Fruit fly (Drosophila melanogaster): ENCODE measurements around the gene Msp300.

Gene Msp300

dm6 chr2L:5254105-5254711 lies 153.5 kb downstream of the Msp300 start:
- TF ChIP-seq D (optimal IDR thresholded peaks at IDR 0.05) (no peak), D (GFP tag; optimal IDR thresholded peaks at IDR 0.05) (peak; percentile 6), p53 (GFP tag; optimal IDR thresholded peaks at IDR 0.05) (no peak), CG4730 (GFP tag; IDR thresholded peaks at IDR 0.05) (no peak), corto (GFP tag; optimal IDR thresholded peaks at IDR 0.05) (peak; percentile 82), Mad (GFP tag; optimal IDR thresholded peaks at IDR 0.05) (no peak), zfh1 (GFP tag; IDR thresholded peaks at IDR 0.05) (0 out of 3 replicates have a peak, but pooled peaks have one; percentile 41), schlank (tag; optimal IDR thresholded peaks at IDR 0.05) (no peak), CG6254 (GFP tag; optimal IDR thresholded peaks at IDR 0.05) (no peak), oc (tag; optimal IDR thresholded peaks at IDR 0.05) (no peak), CG1529 (GFP tag; optimal IDR thresholded peaks at IDR 0.05) (no peak), CG10366 (GFP tag; IDR thresholded peaks at IDR 0.05) (no peak), Drgx (GFP tag; IDR thresholded peaks at IDR 0.05) (peak; percentile 72), Neu2 (GFP tag; optimal IDR thresholded peaks at IDR 0.05; ENCODE audit: borderline replicate concordance) (no peak), CG30431 (GFP tag; optimal IDR thresholded peaks at IDR 0.05) (peak; percentile 8), lbe (GFP tag; optimal IDR thresholded peaks at IDR 0.05) (peak; percentile 85), C15 (GFP tag; IDR thresholded peaks at IDR 0.05) (no peak), bsh (GFP tag; optimal IDR thresholded peaks at IDR 0.05) (peak; percentile 57 to 79), fru (optimal IDR thresholded peaks at IDR 0.05) (no peak), CG31388 (GFP tag; optimal IDR thresholded peaks at IDR 0.05) (no peak), dmrt99B (tag; optimal IDR thresholded peaks at IDR 0.05) (peak; percentile 13), CG4360 (GFP tag; IDR thresholded peaks at IDR 0.05) (no peak), zen2 (GFP tag; IDR thresholded peaks at IDR 0.05; ENCODE audit: partially characterized antibody) (no peak), CG8359 (GFP tag; optimal IDR thresholded peaks at IDR 0.05; ENCODE audit: borderline replicate concordance) (peak; percentile 8), zfh2 (GFP tag; optimal IDR thresholded peaks at IDR 0.05) (no peak), CG14710 (tag; optimal IDR thresholded peaks at IDR 0.05) (peak; percentile 15), CG4328 (GFP tag; optimal IDR thresholded peaks at IDR 0.05) (no peak), vfl (GFP tag; optimal IDR thresholded peaks at IDR 0.05) (no peak), lilli (GFP tag; optimal IDR thresholded peaks at IDR 0.05) (no peak), vvl (GFP tag; IDR thresholded peaks at IDR 0.05) (0 out of 2 replicates have a peak, but pooled peaks have one; percentile 8), Ravus (GFP tag; IDR thresholded peaks at IDR 0.05) (no peak), GATAe (GFP tag; conservative IDR thresholded peaks at IDR 0.05) (no peak), fd96Cb (tag; optimal IDR thresholded peaks at IDR 0.05) (peak; percentile 10), CG11695 (GFP tag; IDR thresholded peaks at IDR 0.05) (no peak), BtbVII (GFP tag; optimal IDR thresholded peaks at IDR 0.05) (no peak), Sox102F (GFP tag; optimal IDR thresholded peaks at IDR 0.05) (peak; percentile 28), fd102C (GFP tag; optimal IDR thresholded peaks at IDR 0.05) (no peak), Ets65A (GFP tag) (peak; percentile 6), Hr51 (GFP tag; optimal IDR thresholded peaks at IDR 0.05) (no peak), CG7372 (GFP tag; IDR thresholded peaks at IDR 0.05) (no peak), ssp (GFP tag; IDR thresholded peaks at IDR 0.05) (0 out of 2 replicates have a peak, but pooled peaks have one; percentile 10), Oaz (GFP tag; IDR thresholded peaks at IDR 0.05) (no peak), nom (GFP tag; optimal IDR thresholded peaks at IDR 0.05) (peak; percentile 79), CG18262 (tag; optimal IDR thresholded peaks at IDR 0.05) (peak; percentile 23), mirr (GFP tag; optimal IDR thresholded peaks at IDR 0.05) (no peak), Dp (GFP tag; optimal IDR thresholded peaks at IDR 0.05) (no peak), phol (tag; optimal IDR thresholded peaks at IDR 0.05) (peak; percentile 23), Mrtf (GFP tag; IDR thresholded peaks at IDR 0.05) (no peak), CG2678 (tag; optimal IDR thresholded peaks at IDR 0.05) (peak; percentile 2), kni (GFP tag; optimal IDR thresholded peaks at IDR 0.05) (no peak)

Data from whole organism, embryonic.